Worm (Caenorhabditis elegans) whole organism, early embryonic: ENCODE measurements around the gene Y42H9AR.5.

Experiments used
- ama-1 ChIP-seq: fragments of 150-350 bp; optimal IDR thresholded peaks from 2 replicates; lab custom pipeline; 2014
- ceh-36 ChIP-seq: sonication (generic microtip); optimal IDR thresholded peaks from 2 replicates; lab custom pipeline; 2016; ENCODE audit warnings: missing genetic modification characterization, inconsistent platforms, missing compliant biosample characterization
- hmbx-1 ChIP-seq: sonication (generic microtip); optimal IDR thresholded peaks from 2 replicates; lab custom pipeline; 2016; ENCODE audit warnings: mild to moderate bottlenecking, missing genetic modification characterization, missing compliant biosample characterization
- hmg-4 ChIP-seq: fragments of 200-800 bp; sonication (Bioruptor generic); optimal IDR thresholded peaks from 2 replicates; lab custom pipeline; 2018; ENCODE audit warnings: mild to moderate bottlenecking, missing genetic modification characterization, missing compliant biosample characterization
- tbx-37 ChIP-seq: fragments of 200-800 bp; sonication (Bioruptor generic); conservative IDR thresholded peaks from 2 replicates; pipeline ENCODE4 v1.3.6; 2022; ENCODE audit warnings: missing genetic modification reagents, missing genetic modification characterization, missing compliant biosample characterization
- tra-4 ChIP-seq: sonication (generic microtip); optimal IDR thresholded peaks from 2 replicates; lab custom pipeline; 2017; ENCODE audit warnings: missing genetic modification characterization, missing compliant biosample characterization

ce11 chrIV:8151721-8152120, 49.4 kb downstream of the Y42H9AR.5 start:
- TF ChIP-seq ama-1 (lab: Kevin White, UChicago) (no peak), ceh-36 (no peak), tbx-37 (GFP tag; lab: Robert Waterston, UW) (no peak), hmg-4 (no peak), hmbx-1 (tag; lab: Kevin White, UChicago) (no peak), tra-4 (no peak)
